Fruit fly (Drosophila melanogaster): ENCODE data around the gene CG9641.
A peak's percentile ranks its signal among the peaks of the same experiment; 100 is the strongest.

Gene CG9641

dm6 chr2L:2999113-2999512 lies 22.5 kb upstream of the CG9641 start, which contains the start of gene Ccdc85 (continued):
- peak; percentile 10; the same call in 1 of the 2 replicates for TF ChIP-seq onecut (GFP tag; IDR thresholded peaks at IDR 0.05)
- TF ChIP-seq prd (optimal IDR thresholded peaks at IDR 0.05) = no peak
- TF ChIP-seq prd (GFP tag; IDR thresholded peaks at IDR 0.05) = no peak
- TF ChIP-seq vnd (GFP tag; IDR thresholded peaks at IDR 0.05; ENCODE audit: partially characterized antibody) = peak; percentile 94
- TF ChIP-seq CG7928 (GFP tag; optimal IDR thresholded peaks at IDR 0.05) = no peak
- peak; percentile 33 for TF ChIP-seq phol (tag; optimal IDR thresholded peaks at IDR 0.05)
- TF ChIP-seq Pdp1 (GFP tag; optimal IDR thresholded peaks at IDR 0.05) = no peak
- TF ChIP-seq Nf-YC (tag; optimal IDR thresholded peaks at IDR 0.05) = no peak
- no peak for TF ChIP-seq wor (GFP tag; IDR thresholded peaks at IDR 0.05)
- no peak for TF ChIP-seq CG31388 (GFP tag; optimal IDR thresholded peaks at IDR 0.05)
- 0 out of 2 replicates have a peak, but pooled peaks have one; percentile 13 for TF ChIP-seq slbo (GFP tag; IDR thresholded peaks at IDR 0.05)
- TF ChIP-seq Dbx (GFP tag; IDR thresholded peaks at IDR 0.05) = peak; percentile 18; the same call in 1 of the 3 replicates
- no peak for TF ChIP-seq run (tag; optimal IDR thresholded peaks at IDR 0.05)
- TF ChIP-seq CG18619 (GFP tag; optimal IDR thresholded peaks at IDR 0.05) = no peak
- 0 out of 3 replicates have a peak, but pooled peaks have one; percentile 18 for TF ChIP-seq sr (GFP tag; IDR thresholded peaks at IDR 0.05)
- peak; percentile 51 for TF ChIP-seq CG12659 (GFP tag; optimal IDR thresholded peaks at IDR 0.05)
- no peak; the same call in 1 of the 2 replicates for TF ChIP-seq Atf6 (GFP tag; IDR thresholded peaks at IDR 0.05)
- TF ChIP-seq dysf (GFP tag; IDR thresholded peaks at IDR 0.05) = no peak
- peak; percentile 93 for TF ChIP-seq CG3995 (GFP tag; optimal IDR thresholded peaks at IDR 0.05)
- TF ChIP-seq unpg (GFP tag; optimal IDR thresholded peaks at IDR 0.05) = peak; percentile 25
- TF ChIP-seq CG32772 (GFP tag; IDR thresholded peaks at IDR 0.05) = no peak
- TF ChIP-seq CG11723 (GFP tag; optimal IDR thresholded peaks at IDR 0.05) = no peak
- TF ChIP-seq CG6813 (GFP tag; optimal IDR thresholded peaks at IDR 0.05) = no peak
- no peak for TF ChIP-seq Poxn (GFP tag; IDR thresholded peaks at IDR 0.05)
- TF ChIP-seq CG4730 (GFP tag; IDR thresholded peaks at IDR 0.05) = no peak
- peak; percentile 24 for TF ChIP-seq Blimp-1 (GFP tag; optimal IDR thresholded peaks at IDR 0.05)
- peak in 1 of 2 experiments; percentile 24 for TF ChIP-seq chif (GFP tag; optimal IDR thresholded peaks at IDR 0.05)
- TF ChIP-seq CG4360 (GFP tag; IDR thresholded peaks at IDR 0.05) = no peak
- TF ChIP-seq Hey (tag; optimal IDR thresholded peaks at IDR 0.05) = no peak
- peak; percentile 36; the same call in 1 of the 2 replicates for TF ChIP-seq MBD-R2 (GFP tag; IDR thresholded peaks at IDR 0.05)
- TF ChIP-seq Max (GFP tag; optimal IDR thresholded peaks at IDR 0.05) = no peak
- no peak for TF ChIP-seq CG17912 (GFP tag; optimal IDR thresholded peaks at IDR 0.05)
- TF ChIP-seq caup (GFP tag; optimal IDR thresholded peaks at IDR 0.05; ENCODE audit: severe bottlenecking) = peak; percentile 11
- TF ChIP-seq so (GFP tag; IDR thresholded peaks at IDR 0.05) = no peak
- peak; percentile 97 for TF ChIP-seq Myb (GFP tag; optimal IDR thresholded peaks at IDR 0.05)
- TF ChIP-seq ash1 (GFP tag; optimal IDR thresholded peaks at IDR 0.05) = no peak
- TF ChIP-seq BtbVII (GFP tag; optimal IDR thresholded peaks at IDR 0.05) = peak; percentile 15
- peak; percentile 51 for TF ChIP-seq CG8924 (tag; optimal IDR thresholded peaks at IDR 0.05)
- TF ChIP-seq CG33557 (GFP tag; optimal IDR thresholded peaks at IDR 0.05) = peak; percentile 7
- no peak for TF ChIP-seq oc (tag; optimal IDR thresholded peaks at IDR 0.05)
- peak; percentile 70 for TF ChIP-seq vvl (GFP tag; IDR thresholded peaks at IDR 0.05)
- no peak for TF ChIP-seq CG17359 (tag; optimal IDR thresholded peaks at IDR 0.05)
- TF ChIP-seq CG14667 (GFP tag; IDR thresholded peaks at IDR 0.05) = no peak
- peak; percentile 28 for TF ChIP-seq Fer1 (GFP tag; optimal IDR thresholded peaks at IDR 0.05)
- TF ChIP-seq B-H1 (GFP tag; IDR thresholded peaks at IDR 0.05) = no peak
- TF ChIP-seq H15 (GFP tag; IDR thresholded peaks at IDR 0.05) = no peak
- TF ChIP-seq sens-2 (GFP tag; IDR thresholded peaks at IDR 0.05) = no peak
- TF ChIP-seq stwl (tag; optimal IDR thresholded peaks at IDR 0.05) = peak; percentile 94
- TF ChIP-seq CG9932 (GFP tag; IDR thresholded peaks at IDR 0.05) = peak; percentile 6; the same call in 1 of the 2 replicates
- peak; percentile 89 for TF ChIP-seq knrl (GFP tag; IDR thresholded peaks at IDR 0.05; ENCODE audit: partially characterized antibody)
- TF ChIP-seq insv (GFP tag; optimal IDR thresholded peaks at IDR 0.05) = no peak

All from whole organism, embryonic.